Fruit fly (Drosophila melanogaster): Measurements from ENCODE around the gene tty.

tty gene

DNA sequence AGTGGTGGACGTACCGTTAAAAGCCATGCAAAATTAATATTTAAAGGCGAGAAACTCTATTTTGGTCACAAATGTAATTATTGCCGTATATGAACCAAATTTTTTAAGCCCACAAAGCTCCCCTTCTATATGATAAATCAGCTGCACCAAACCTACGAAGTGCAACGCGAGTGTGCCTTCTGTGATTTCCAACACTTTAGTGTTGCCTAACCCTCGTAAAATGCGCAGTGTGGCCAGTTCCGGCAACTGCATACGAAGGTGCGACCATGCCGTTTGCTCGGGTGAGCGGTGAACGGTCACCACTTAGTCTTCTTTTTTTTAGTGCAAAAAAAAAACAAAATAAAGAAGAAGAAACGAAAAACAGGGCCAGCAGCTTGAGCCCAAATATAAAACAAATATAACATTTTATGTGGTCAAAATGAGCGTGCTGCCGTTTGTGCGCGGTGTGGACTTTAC is at the start of gene tty, which contains the start of gene fliI (continued):
- TF ChIP-seq fd102C (GFP tag; optimal IDR thresholded peaks at IDR 0.05) = no peak
- peak; percentile 26 for TF ChIP-seq CG6854 (GFP tag; optimal IDR thresholded peaks at IDR 0.05)
- TF ChIP-seq Nf-YC (tag; optimal IDR thresholded peaks at IDR 0.05) = peak; percentile 22
- peak; percentile 68 for TF ChIP-seq CG18476 (GFP tag; optimal IDR thresholded peaks at IDR 0.05)
- peak; percentile 52; the same call in 1 of the 2 replicates for TF ChIP-seq crol (GFP tag; IDR thresholded peaks at IDR 0.05)
- TF ChIP-seq Ravus (GFP tag; IDR thresholded peaks at IDR 0.05) = peak; percentile 63
- peak; percentile 67 for TF ChIP-seq fd3F (GFP tag; optimal IDR thresholded peaks at IDR 0.05)
- 0 out of 2 replicates have a peak, but pooled peaks have one; percentile 25 for TF ChIP-seq CkIIα-i1 (GFP tag; IDR thresholded peaks at IDR 0.05)
- TF ChIP-seq Oli (tag; optimal IDR thresholded peaks at IDR 0.05) = peak; percentile 69
- TF ChIP-seq CG31224 (GFP tag; IDR thresholded peaks at IDR 0.05) = peak; percentile 86
- peak; percentile 74 for TF ChIP-seq Mes4 (GFP tag; optimal IDR thresholded peaks at IDR 0.05)
- TF ChIP-seq org-1 (GFP tag; optimal IDR thresholded peaks at IDR 0.05) = peak; percentile 54
- TF ChIP-seq tna (GFP tag; IDR thresholded peaks at IDR 0.05; ENCODE audit: partially characterized antibody) = no peak
- TF ChIP-seq CG11398 (GFP tag; optimal IDR thresholded peaks at IDR 0.05) = peak; percentile 42
- peak; percentile 90 for TF ChIP-seq NFAT (GFP tag; IDR thresholded peaks at IDR 0.05)
- peak; percentile 14; the same call in 1 of the 2 replicates for TF ChIP-seq CG13287 (GFP tag; IDR thresholded peaks at IDR 0.05; ENCODE audit: partially characterized antibody)
- TF ChIP-seq CG2116 (GFP tag; optimal IDR thresholded peaks at IDR 0.05) = peak; percentile 74
- peak; percentile 66 for TF ChIP-seq CG3407 (GFP tag; optimal IDR thresholded peaks at IDR 0.05)
- peak; percentile 85 for TF ChIP-seq Ada2b (GFP tag; IDR thresholded peaks at IDR 0.05)
- peak; percentile 84 for TF ChIP-seq CG9609 (GFP tag; optimal IDR thresholded peaks at IDR 0.05)
- TF ChIP-seq CG8359 (GFP tag; optimal IDR thresholded peaks at IDR 0.05; ENCODE audit: borderline replicate concordance) = peak; percentile 26
- TF ChIP-seq CG18619 (GFP tag; optimal IDR thresholded peaks at IDR 0.05) = peak; percentile 67
- peak; percentile 84; the same call in 2 of the 3 replicates for TF ChIP-seq CG3726 (GFP tag; IDR thresholded peaks at IDR 0.05)
- peak; percentile 46 for TF ChIP-seq CG7928 (GFP tag; optimal IDR thresholded peaks at IDR 0.05)
- TF ChIP-seq CG12071 (GFP tag; optimal IDR thresholded peaks at IDR 0.05) = no peak
- TF ChIP-seq sim (GFP tag; IDR thresholded peaks at IDR 0.05) = peak; percentile 59; the same call in 1 of the 2 replicates
- peak; percentile 34 for TF ChIP-seq CG31388 (GFP tag; optimal IDR thresholded peaks at IDR 0.05)
- TF ChIP-seq CG2678 (tag; optimal IDR thresholded peaks at IDR 0.05) = peak; percentile 75
- TF ChIP-seq CG17829 (tag; optimal IDR thresholded peaks at IDR 0.05) = peak; percentile 66
- peak; percentile 94 for TF ChIP-seq Rfx (GFP tag; IDR thresholded peaks at IDR 0.05)
- peak; percentile 85 for TF ChIP-seq Xbp1 (GFP tag; optimal IDR thresholded peaks at IDR 0.05)
- TF ChIP-seq NfI (GFP tag; optimal IDR thresholded peaks at IDR 0.05) = peak; percentile 82
- peak; percentile 69 for TF ChIP-seq Max (GFP tag; optimal IDR thresholded peaks at IDR 0.05)
- peak; percentile 98 for TF ChIP-seq CG11696 (GFP tag; IDR thresholded peaks at IDR 0.05)
- TF ChIP-seq al (GFP tag; IDR thresholded peaks at IDR 0.05) = peak; percentile 86
- TF ChIP-seq pita (GFP tag; optimal IDR thresholded peaks at IDR 0.05) = no peak
- peak in 1 of 3 experiments; percentile 43 for TF ChIP-seq Stat92E (GFP tag; optimal IDR thresholded peaks at IDR 0.05)
- no peak for TF ChIP-seq CG7963 (GFP tag; IDR thresholded peaks at IDR 0.05; ENCODE audit: partially characterized antibody)
- peak; percentile 58 for TF ChIP-seq CG34376 (GFP tag; optimal IDR thresholded peaks at IDR 0.05)
- TF ChIP-seq CG6654 (GFP tag; optimal IDR thresholded peaks at IDR 0.05) = peak; percentile 36
- peak; percentile 82 for TF ChIP-seq CG16863 (GFP tag; optimal IDR thresholded peaks at IDR 0.05)
- no peak for TF ChIP-seq corto (GFP tag; optimal IDR thresholded peaks at IDR 0.05)
- peak; percentile 72 for TF ChIP-seq CG9817 (tag; optimal IDR thresholded peaks at IDR 0.05)
- TF ChIP-seq tio (GFP tag; optimal IDR thresholded peaks at IDR 0.05) = no peak
- TF ChIP-seq cg (GFP tag; optimal IDR thresholded peaks at IDR 0.05) = no peak
- TF ChIP-seq Hr78 (GFP tag; optimal IDR thresholded peaks at IDR 0.05) = no peak
- TF ChIP-seq CG11456 (GFP tag; IDR thresholded peaks at IDR 0.05) = peak; percentile 92
- peak; percentile 66 for TF ChIP-seq D19B (GFP tag; optimal IDR thresholded peaks at IDR 0.05)
- TF ChIP-seq toy (GFP tag; IDR thresholded peaks at IDR 0.05) = 0 out of 2 replicates have a peak, but pooled peaks have one; percentile 53
